Worm (Caenorhabditis elegans) whole organism, L1 larva: ENCODE results near the gene C50C3.1.
A peak's percentile ranks its signal among the peaks of the same experiment; 100 is the strongest.

ENCODE experiments used
- C04F5.9 ChIP-seq: sonication (generic microtip); optimal IDR thresholded peaks from 2 replicates; lab custom pipeline; 2016; ENCODE audit warnings: missing genetic modification characterization, missing compliant biosample characterization
- C34B4.2 ChIP-seq: sonication (generic microtip); optimal IDR thresholded peaks from 2 replicates; lab custom pipeline; 2017; ENCODE audit warnings: mild to moderate bottlenecking, missing genetic modification characterization, missing compliant biosample characterization
- F16B12.6 ChIP-seq: fragments of 150-350 bp; optimal IDR thresholded peaks from 2 replicates; lab custom pipeline; 2014; ENCODE audit warnings: missing biosample characterization, missing genetic modification characterization
- alr-1 ChIP-seq: fragments of 200-800 bp; sonication (Bioruptor generic); optimal IDR thresholded peaks from 2 replicates; lab custom pipeline; 2018; ENCODE audit warnings: borderline replicate concordance, mild to moderate bottlenecking, missing genetic modification characterization, missing compliant biosample characterization
- aly-2 ChIP-seq: fragments of 150-350 bp; optimal IDR thresholded peaks from 2 replicates; lab custom pipeline; 2014; ENCODE audit warnings: missing biosample characterization, missing genetic modification characterization
- ama-1 ChIP-seq: fragments of 150-350 bp; optimal IDR thresholded peaks from 2 replicates; lab custom pipeline; 2014
- blmp-1 ChIP-seq: fragments of 150-350 bp; optimal IDR thresholded peaks from 2 replicates; lab custom pipeline; 2014; ENCODE audit warnings: missing biosample characterization, missing genetic modification characterization
- ceh-63 ChIP-seq: fragments of 200-800 bp; sonication (Bioruptor generic); optimal IDR thresholded peaks from 2 replicates; lab custom pipeline; 2018; ENCODE audit warnings: mild to moderate bottlenecking, missing genetic modification characterization, missing compliant biosample characterization
- ceh-88 ChIP-seq: fragments of 200-800 bp; sonication (Bioruptor generic); IDR thresholded peaks from 2 replicates; pipeline ENCODE4 v1.3.6; 2022; ENCODE audit warnings: missing genetic modification characterization, missing compliant biosample characterization
- ceh-90 ChIP-seq: sonication (generic microtip); optimal IDR thresholded peaks from 2 replicates; lab custom pipeline; 2016; ENCODE audit warnings: missing genetic modification characterization, missing compliant biosample characterization
- ces-1 ChIP-seq: fragments of 150-350 bp; optimal IDR thresholded peaks from 2 replicates; lab custom pipeline; 2014; ENCODE audit warnings: missing biosample characterization, missing genetic modification reagents, missing genetic modification characterization
- dpl-1 ChIP-seq, 3 experiments: fragments of 150-350 bp in 2 of 3; sonication (generic microtip) in 1 of 3; optimal IDR thresholded peaks; 2 replicates each; lab custom pipeline; 2014 to 2017; ENCODE audit warnings: missing biosample characterization in 3 of 3, missing genetic modification characterization in 3 of 3, missing genetic modification reagents in 3 of 3
- dsc-1 ChIP-seq: sonication (generic microtip); optimal IDR thresholded peaks from 2 replicates; lab custom pipeline; 2016; ENCODE audit warnings: mild to moderate bottlenecking, missing genetic modification characterization, missing compliant biosample characterization
- efl-1 ChIP-seq, 4 experiments: fragments of 150-350 bp; optimal IDR thresholded peaks in 3 of 4; peaks in 1 of 4; 1 replicate in 1 of 4; 2 replicates in 3 of 4; lab custom pipeline; 2014; ENCODE audit warnings: missing biosample characterization in 2 of 4, missing genetic modification characterization in 2 of 4, missing genetic modification reagents in 2 of 4
- efl-3 ChIP-seq: fragments of 200-800 bp; sonication (Bioruptor generic); optimal IDR thresholded peaks from 2 replicates; lab custom pipeline; 2018; ENCODE audit warnings: mild to moderate bottlenecking, missing genetic modification characterization, missing compliant biosample characterization
- elt-3 ChIP-seq, 6 experiments: fragments of 150-350 bp in 1 of 6; sonication (generic microtip); optimal IDR thresholded peaks; 2 replicates each; lab custom pipeline; 2017 to 2018; ENCODE audit warnings: missing biosample characterization in 6 of 6, missing genetic modification characterization in 6 of 6, inconsistent platforms in 1 of 6
- fos-1 ChIP-seq: fragments of 150-350 bp; optimal IDR thresholded peaks from 2 replicates; lab custom pipeline; 2014; ENCODE audit warnings: missing biosample characterization, missing genetic modification characterization
- hlh-17 ChIP-seq: fragments of 200-800 bp; sonication (Bioruptor generic); optimal IDR thresholded peaks from 2 replicates; lab custom pipeline; 2018; ENCODE audit warnings: missing genetic modification characterization, mild to moderate bottlenecking, missing compliant biosample characterization, moderate library complexity, borderline replicate concordance
- hlh-4 ChIP-seq: sonication (generic microtip); optimal IDR thresholded peaks from 2 replicates; lab custom pipeline; 2016; ENCODE audit warnings: mild to moderate bottlenecking, missing genetic modification characterization, missing compliant biosample characterization
- hpl-2 ChIP-seq: fragments of 150-350 bp; optimal IDR thresholded peaks from 2 replicates; lab custom pipeline; 2014; ENCODE audit warnings: missing biosample characterization, missing genetic modification reagents, missing genetic modification characterization
- irx-1 ChIP-seq: sonication (generic microtip); optimal IDR thresholded peaks from 2 replicates; lab custom pipeline; 2016; ENCODE audit warnings: missing genetic modification characterization, missing compliant biosample characterization
- jun-1 ChIP-seq: fragments of 150-350 bp; optimal IDR thresholded peaks from 2 replicates; lab custom pipeline; 2014; ENCODE audit warnings: missing biosample characterization, missing genetic modification reagents, missing genetic modification characterization
- lin-14 ChIP-seq: fragments of 200-800 bp; sonication (Bioruptor generic); optimal IDR thresholded peaks from 2 replicates; lab custom pipeline; 2018; ENCODE audit warnings: mild to moderate bottlenecking, missing genetic modification characterization, moderate library complexity, missing compliant biosample characterization
- lin-35 ChIP-seq, 2 experiments: fragments of 150-350 bp; optimal IDR thresholded peaks; 2 replicates each; lab custom pipeline; 2014; ENCODE audit warnings: missing biosample characterization in 2 of 2, missing genetic modification characterization in 2 of 2, missing genetic modification reagents in 2 of 2
- lin-39 ChIP-seq: fragments of 150-350 bp; optimal IDR thresholded peaks from 2 replicates; lab custom pipeline; 2014; ENCODE audit warnings: missing biosample characterization, missing genetic modification reagents, missing genetic modification characterization
- lsy-2 ChIP-seq, 2 experiments: fragments of 150-350 bp; optimal IDR thresholded peaks; 2 replicates each; lab custom pipeline; 2014; ENCODE audit warnings: missing biosample characterization in 2 of 2, missing genetic modification characterization in 2 of 2
- mab-9 ChIP-seq: fragments of 200-800 bp; sonication (Bioruptor generic); IDR thresholded peaks from 2 replicates; pipeline ENCODE4 v1.3.6; 2022; ENCODE audit warnings: missing genetic modification reagents, missing genetic modification characterization, missing compliant biosample characterization
- mdl-1 ChIP-seq, 2 experiments: fragments of 150-350 bp; optimal IDR thresholded peaks; 2 replicates each; lab custom pipeline; 2014 to 2017; ENCODE audit warnings: missing biosample characterization in 2 of 2, missing genetic modification characterization in 2 of 2, inconsistent platforms in 1 of 2
- mef-2 ChIP-seq: fragments of 150-350 bp; optimal IDR thresholded peaks from 2 replicates; lab custom pipeline; 2014; ENCODE audit warnings: missing biosample characterization, missing genetic modification characterization
- nhr-12 ChIP-seq: sonication (generic microtip); optimal IDR thresholded peaks from 2 replicates; lab custom pipeline; 2017; ENCODE audit warnings: missing biosample characterization, missing genetic modification characterization
- nhr-20 ChIP-seq: sonication (generic microtip); optimal IDR thresholded peaks from 2 replicates; lab custom pipeline; 2016; ENCODE audit warnings: mild to moderate bottlenecking, missing genetic modification characterization, missing compliant biosample characterization
- nhr-28 ChIP-seq: fragments of 150-350 bp; optimal IDR thresholded peaks from 2 replicates; lab custom pipeline; 2014; ENCODE audit warnings: missing biosample characterization, missing genetic modification characterization
- nhr-71 ChIP-seq: sonication (generic microtip); optimal IDR thresholded peaks from 2 replicates; lab custom pipeline; 2016; ENCODE audit warnings: mild to moderate bottlenecking, missing genetic modification characterization, moderate library complexity, missing compliant biosample characterization
- pag-3 ChIP-seq: sonication (generic microtip); optimal IDR thresholded peaks from 2 replicates; lab custom pipeline; 2017; ENCODE audit warnings: missing genetic modification characterization, mild to moderate bottlenecking, missing compliant biosample characterization, antibody characterized with exemption, borderline replicate concordance; ENCODE audit not compliant: insufficient read depth
- sox-4 ChIP-seq: sonication (generic microtip); optimal IDR thresholded peaks from 2 replicates; lab custom pipeline; 2016; ENCODE audit warnings: missing genetic modification characterization, missing compliant biosample characterization
- sptf-1 ChIP-seq: fragments of 150-350 bp; optimal IDR thresholded peaks from 2 replicates; lab custom pipeline; 2014; ENCODE audit warnings: missing biosample characterization, missing genetic modification characterization
- sup-37 ChIP-seq: fragments of 200-800 bp; sonication (Bioruptor generic); optimal IDR thresholded peaks from 2 replicates; lab custom pipeline; 2018; ENCODE audit warnings: mild to moderate bottlenecking, missing genetic modification characterization, missing compliant biosample characterization
- swsn-7 ChIP-seq: sonication (generic microtip); optimal IDR thresholded peaks from 2 replicates; lab custom pipeline; 2016; ENCODE audit warnings: missing genetic modification characterization, missing compliant biosample characterization
- tbx-2 ChIP-seq: sonication (generic microtip); optimal IDR thresholded peaks from 2 replicates; lab custom pipeline; 2016; ENCODE audit warnings: missing genetic modification characterization, missing compliant biosample characterization
- tlp-1 ChIP-seq: fragments of 150-350 bp; optimal IDR thresholded peaks from 2 replicates; lab custom pipeline; 2014; ENCODE audit warnings: missing biosample characterization, missing genetic modification characterization
- unc-130 ChIP-seq: fragments of 150-350 bp; optimal IDR thresholded peaks from 2 replicates; lab custom pipeline; 2017; ENCODE audit warnings: missing biosample characterization, missing genetic modification characterization, inconsistent platforms
- unc-62 ChIP-seq: fragments of 150-350 bp; optimal IDR thresholded peaks from 2 replicates; lab custom pipeline; 2014; ENCODE audit warnings: missing biosample characterization, missing genetic modification reagents, missing genetic modification characterization
- unc-86 ChIP-seq: sonication (generic microtip); optimal IDR thresholded peaks from 2 replicates; lab custom pipeline; 2016; ENCODE audit warnings: missing genetic modification characterization, missing compliant biosample characterization
- vab-15 ChIP-seq: sonication (generic microtip); optimal IDR thresholded peaks from 2 replicates; lab custom pipeline; 2017; ENCODE audit warnings: missing genotype, mild to moderate bottlenecking, missing genetic modification characterization, missing compliant biosample characterization
- xbp-1 ChIP-seq: sonication (generic microtip); optimal IDR thresholded peaks from 2 replicates; lab custom pipeline; 2016; ENCODE audit warnings: missing genetic modification characterization, missing compliant biosample characterization
- zag-1 ChIP-seq: fragments of 150-350 bp; optimal IDR thresholded peaks from 2 replicates; lab custom pipeline; 2014; ENCODE audit warnings: missing biosample characterization, missing genetic modification characterization
- ztf-11 ChIP-seq, 2 experiments: sonication (generic microtip); optimal IDR thresholded peaks; 2 replicates each; lab custom pipeline; 2016 to 2017; ENCODE audit warnings: missing genetic modification characterization in 2 of 2, missing biosample characterization in 1 of 2, missing compliant biosample characterization in 1 of 2
- ztf-4 ChIP-seq: fragments of 150-350 bp; optimal IDR thresholded peaks from 2 replicates; lab custom pipeline; 2014; ENCODE audit warnings: missing biosample characterization, missing genetic modification characterization

The C50C3.1 gene

ce11 chrIII:8191695-8192094 lies at the start of gene C50C3.1:
TSS of gene C50C3.1 (plus strand) at chrIII:8191995.
- TF ChIP-seq efl-1 (optimal IDR thresholded peaks at IDR 0.05; lab: Kevin White, UChicago) = peak in 1 of 2 experiments; percentile 17
- no peak for TF ChIP-seq efl-1 (GFP tag; optimal IDR thresholded peaks at IDR 0.05 in 1 of 2; lab: Kevin White, UChicago)
- TF ChIP-seq swsn-7 (tag; lab: Kevin White, UChicago) = no peak

ce11 chrIII:8142217-8142616 lies 49.6 kb upstream of the C50C3.1 start:
- no peak for TF ChIP-seq C04F5.9 (tag; lab: Kevin White, UChicago)
- TF ChIP-seq tbx-2 (tag; lab: Kevin White, UChicago) = no peak
- no peak for TF ChIP-seq blmp-1 (tag; lab: Kevin White, UChicago)
- TF ChIP-seq ces-1 = no peak
- TF ChIP-seq dsc-1 (tag; lab: Kevin White, UChicago) = no peak
- no peak for TF ChIP-seq alr-1 (tag; lab: Kevin White, UChicago)
- TF ChIP-seq swsn-7 (tag; lab: Kevin White, UChicago) = no peak
- no peak for TF ChIP-seq elt-3 (tag; optimal IDR thresholded peaks at IDR 0.05; lab: Kevin White, UChicago)
- no peak for TF ChIP-seq F16B12.6 (tag; lab: Kevin White, UChicago)

- no peak for TF ChIP-seq nhr-28 (tag; lab: Kevin White, UChicago)
- no peak for TF ChIP-seq jun-1 (tag; lab: Kevin White, UChicago)
- TF ChIP-seq lsy-2 (tag; optimal IDR thresholded peaks at IDR 0.05; lab: Kevin White, UChicago) = peak; percentile 78 to 82
- no peak for TF ChIP-seq unc-62 (GFP tag; lab: Kevin White, UChicago)
- peak; percentile 93 for TF ChIP-seq ceh-90 (tag; lab: Kevin White, UChicago)
- no peak for TF ChIP-seq sup-37 (GFP tag; lab: Kevin White, UChicago)
- TF ChIP-seq tlp-1 (tag; lab: Kevin White, UChicago) = no peak
- TF ChIP-seq ceh-88 (GFP tag; lab: Robert Waterston, UW) = peak; percentile 18; the same call in 1 of the 2 replicates
- TF ChIP-seq lin-35 (GFP tag; optimal IDR thresholded peaks at IDR 0.05; lab: Kevin White, UChicago) = peak; percentile 47 to 68
- peak; percentile 87 for TF ChIP-seq nhr-71
- TF ChIP-seq ztf-4 (tag; lab: Kevin White, UChicago) = no peak
- TF ChIP-seq mdl-1 (tag; optimal IDR thresholded peaks at IDR 0.05; lab: Kevin White, UChicago) = peak in 1 of 2 experiments; percentile 54
- peak; percentile 67 for TF ChIP-seq nhr-20 (tag; lab: Kevin White, UChicago)
- peak; percentile 43 for TF ChIP-seq F16B12.6 (tag; lab: Kevin White, UChicago)
- no peak for TF ChIP-seq sptf-1
- TF ChIP-seq vab-15 = no peak
- no peak for TF ChIP-seq ces-1
- TF ChIP-seq hlh-17 (GFP tag; lab: Kevin White, UChicago) = no peak
- TF ChIP-seq efl-3 (GFP tag; lab: Kevin White, UChicago) = no peak
- TF ChIP-seq lin-14 (GFP tag; lab: Kevin White, UChicago) = peak; percentile 62
- no peak for TF ChIP-seq pag-3 (tag; lab: Kevin White, UChicago)
- TF ChIP-seq mab-9 (GFP tag; lab: Robert Waterston, UW) = peak; percentile 64; the same call in 1 of the 2 replicates
- peak; percentile 54 for TF ChIP-seq lin-39 (tag; lab: Kevin White, UChicago)
- TF ChIP-seq ceh-63 (GFP tag; lab: Kevin White, UChicago) = no peak
- no peak for TF ChIP-seq mef-2 (tag; lab: Kevin White, UChicago)
- no peak for TF ChIP-seq unc-130 (tag; lab: Kevin White, UChicago)
- peak; percentile 78 for TF ChIP-seq sox-4 (tag; lab: Kevin White, UChicago)
- TF ChIP-seq ztf-11 (tag; optimal IDR thresholded peaks at IDR 0.05; lab: Kevin White, UChicago) = peak in 1 of 2 experiments; percentile 89
- TF ChIP-seq zag-1 = no peak
- TF ChIP-seq aly-2 (tag; lab: Kevin White, UChicago) = peak; percentile 22
- no peak for TF ChIP-seq hlh-4 (tag; lab: Kevin White, UChicago)
- TF ChIP-seq unc-86 (tag; lab: Kevin White, UChicago) = peak; percentile 57
- no peak for TF ChIP-seq hpl-2 (GFP tag; lab: Kevin White, UChicago)
- peak in 2 of 6 experiments; percentile 20 to 43 for TF ChIP-seq elt-3 (tag; optimal IDR thresholded peaks at IDR 0.05; lab: Kevin White, UChicago)
- peak; percentile 94 for TF ChIP-seq irx-1 (tag; lab: Kevin White, UChicago)
- TF ChIP-seq ama-1 (lab: Kevin White, UChicago) = no peak
- peak; percentile 80 for TF ChIP-seq xbp-1 (tag; lab: Kevin White, UChicago)
- TF ChIP-seq dpl-1 (GFP tag; optimal IDR thresholded peaks at IDR 0.05; lab: Kevin White, UChicago) = peak; percentile 54 to 71 (median 69)
- no peak for TF ChIP-seq fos-1 (tag; lab: Kevin White, UChicago)
- TF ChIP-seq nhr-12 (tag; lab: Kevin White, UChicago) = no peak
- TF ChIP-seq C34B4.2 (tag; lab: Kevin White, UChicago) = peak; percentile 33
These were observed 47.2 kb upstream of the C50C3.1 start, which contains the start of the genes C14B9.8 and mrpl-18 for ce11 chrIII:8144574-8145065. TSS of gene C14B9.8 (minus strand) at chrIII:8144629. TSS of gene mrpl-18 (plus strand) at chrIII:8145015.
